Fruit fly (Drosophila melanogaster) whole organism, embryonic: Measurements from ENCODE around the gene CG43131.

Source experiments
- Atf3 ChIP-seq: fragments of 200-800 bp; sonication (Bioruptor generic); optimal IDR thresholded peaks from 3 replicates; lab custom pipeline; 2016; ENCODE audit warnings: missing biosample characterization, missing genetic modification characterization
- Bgb ChIP-seq: fragments of 200-800 bp; sonication (Bioruptor generic); IDR thresholded peaks from 2 replicates; pipeline ENCODE4 v1.3.6; 2022; ENCODE audit warnings: missing biosample characterization, missing genetic modification characterization; ENCODE audit not compliant: partially characterized antibody
- CG11093 ChIP-seq: fragments of 200-800 bp; sonication (Bioruptor generic); IDR thresholded peaks from 3 replicates; pipeline ENCODE4 v1.3.6; 2022; ENCODE audit warnings: missing biosample characterization, missing genetic modification characterization
- CG11723 ChIP-seq: fragments of 200-800 bp; sonication (Bioruptor generic); optimal IDR thresholded peaks from 2 replicates; lab custom pipeline; 2017; ENCODE audit warnings: missing biosample characterization, mild to moderate bottlenecking, missing genetic modification characterization
- CG12071 ChIP-seq: fragments of 200-800 bp; sonication (Bioruptor generic); optimal IDR thresholded peaks from 3 replicates; lab custom pipeline; 2018; ENCODE audit warnings: missing biosample characterization, mild to moderate bottlenecking, missing genetic modification characterization
- CG12769 ChIP-seq: fragments of 200-800 bp; sonication (Bioruptor generic); optimal IDR thresholded peaks from 2 replicates; lab custom pipeline; 2019; ENCODE audit warnings: missing biosample characterization, mild to moderate bottlenecking, missing genetic modification characterization, moderate library complexity
- CG13424 ChIP-seq: fragments of 200-800 bp; sonication (Bioruptor generic); optimal IDR thresholded peaks from 2 replicates; lab custom pipeline; 2019; ENCODE audit warnings: missing biosample characterization, mild to moderate bottlenecking, missing genetic modification characterization, moderate library complexity
- CG17568 ChIP-seq: fragments of 200-800 bp; sonication (Bioruptor generic); optimal IDR thresholded peaks from 2 replicates; lab custom pipeline; 2018; ENCODE audit warnings: missing biosample characterization, mild to moderate bottlenecking, missing genetic modification characterization, moderate library complexity
- CG31388 ChIP-seq: fragments of 200-800 bp; sonication (Bioruptor generic); optimal IDR thresholded peaks from 2 replicates; lab custom pipeline; 2016; ENCODE audit warnings: missing biosample characterization, missing genetic modification characterization
- CG34224 ChIP-seq: fragments of 200-800 bp; sonication (Bioruptor generic); IDR thresholded peaks from 3 replicates; pipeline ENCODE4 v1.3.6; 2022; ENCODE audit warnings: missing biosample characterization, missing genetic modification characterization; ENCODE audit not compliant: partially characterized antibody
- CG34422 ChIP-seq: fragments of 200-800 bp; sonication (Bioruptor generic); IDR thresholded peaks from 3 replicates; pipeline ENCODE4 v1.3.6; 2022; ENCODE audit warnings: missing biosample characterization, missing genetic modification characterization
- CG3838 ChIP-seq: fragments of 200-800 bp; sonication (Bioruptor generic); optimal IDR thresholded peaks from 3 replicates; lab custom pipeline; 2016; ENCODE audit warnings: missing biosample characterization, missing genetic modification characterization
- CG3995 ChIP-seq: fragments of 200-800 bp; sonication (Bioruptor generic); optimal IDR thresholded peaks from 3 replicates; lab custom pipeline; 2016; ENCODE audit warnings: missing biosample characterization, missing genetic modification characterization
- CG4707 ChIP-seq: fragments of 200-800 bp; sonication (Bioruptor generic); optimal IDR thresholded peaks from 2 replicates; lab custom pipeline; 2018; ENCODE audit warnings: missing biosample characterization, mild to moderate bottlenecking, missing genetic modification characterization, moderate library complexity
- CG6689 ChIP-seq: fragments of 200-800 bp; sonication (Bioruptor generic); IDR thresholded peaks from 2 replicates; pipeline ENCODE4 v1.3.6; 2022; ENCODE audit warnings: missing biosample characterization, missing genetic modification characterization
- CG7987 ChIP-seq: fragments of 200-800 bp; sonication (Bioruptor generic); optimal IDR thresholded peaks from 2 replicates; lab custom pipeline; 2018; ENCODE audit warnings: missing biosample characterization, mild to moderate bottlenecking, missing genetic modification characterization, moderate library complexity
- CG8089 ChIP-seq: fragments of 200-800 bp; sonication (Bioruptor generic); optimal IDR thresholded peaks from 3 replicates; lab custom pipeline; 2016; ENCODE audit warnings: missing biosample characterization, missing genetic modification characterization
- CG8290 ChIP-seq, 3 experiments: fragments of 200-800 bp; sonication (Bioruptor generic); optimal IDR thresholded peaks; 2 replicates each; lab custom pipeline; 2016 to 2019; ENCODE audit warnings: missing biosample characterization in 3 of 3, missing genetic modification characterization in 3 of 3, mild to moderate bottlenecking in 2 of 3, moderate library complexity in 1 of 3
- CG8388 ChIP-seq: fragments of 200-800 bp; sonication (Bioruptor generic); optimal IDR thresholded peaks from 2 replicates; lab custom pipeline; 2019; ENCODE audit warnings: missing biosample characterization, mild to moderate bottlenecking, missing genetic modification characterization, moderate library complexity
- CG9797 ChIP-seq: fragments of 200-800 bp; sonication (Bioruptor generic); optimal IDR thresholded peaks from 3 replicates; lab custom pipeline; 2018; ENCODE audit warnings: missing biosample characterization, mild to moderate bottlenecking, missing genetic modification characterization
- CrebB ChIP-seq: fragments of 200-800 bp; sonication (Bioruptor generic); optimal IDR thresholded peaks from 3 replicates; lab custom pipeline; 2018; ENCODE audit warnings: missing biosample characterization, mild to moderate bottlenecking, missing genetic modification characterization
- D19A ChIP-seq: fragments of 200-800 bp; optimal IDR thresholded peaks from 3 replicates; lab custom pipeline; 2019; ENCODE audit warnings: missing biosample characterization, mild to moderate bottlenecking, missing genetic modification characterization, moderate library complexity
- Doc2 ChIP-seq: fragments of 200-800 bp; sonication (Bioruptor generic); IDR thresholded peaks from 2 replicates; pipeline ENCODE4 v1.3.6; 2022; ENCODE audit warnings: missing biosample characterization, missing genetic modification characterization
- Hey ChIP-seq: fragments of 200-800 bp; sonication (Bioruptor generic); optimal IDR thresholded peaks from 3 replicates; lab custom pipeline; 2018; ENCODE audit warnings: missing biosample characterization, mild to moderate bottlenecking, missing genetic modification characterization
- Hmx ChIP-seq: fragments of 200-800 bp; sonication (Bioruptor generic); optimal IDR thresholded peaks from 2 replicates; lab custom pipeline; 2016; ENCODE audit warnings: missing biosample characterization, missing genetic modification characterization
- Med ChIP-seq: fragments of 200-800 bp; sonication (Bioruptor generic); peaks from one replicate; lab custom pipeline; 2016; ENCODE audit warnings: missing biosample characterization, missing genetic modification characterization, mild to moderate bottlenecking, inconsistent platforms, moderate library complexity
- Pdp1 ChIP-seq, 2 experiments: fragments of 200-800 bp; sonication (Bioruptor generic); optimal IDR thresholded peaks; 3 replicates each; lab custom pipeline; 2016; ENCODE audit warnings: missing biosample characterization in 2 of 2, missing genetic modification characterization in 2 of 2, mild to moderate bottlenecking in 1 of 2, moderate library complexity in 1 of 2
- Sin3A ChIP-seq: fragments of >200 bp; optimal IDR thresholded peaks from 2 replicates; lab custom pipeline; 2018
- Spps ChIP-seq: fragments of 200-800 bp; sonication (Bioruptor generic); optimal IDR thresholded peaks from 2 replicates; lab custom pipeline; 2018; ENCODE audit warnings: missing biosample characterization, mild to moderate bottlenecking, missing genetic modification characterization
- Usf ChIP-seq: fragments of 200-800 bp; sonication (Bioruptor generic); optimal IDR thresholded peaks from 2 replicates; lab custom pipeline; 2017; ENCODE audit warnings: missing genotype, missing biosample characterization, missing genetic modification characterization
- al ChIP-seq: fragments of 200-800 bp; sonication (Bioruptor generic); IDR thresholded peaks from 2 replicates; pipeline ENCODE4 v1.3.6; 2022; ENCODE audit warnings: missing biosample characterization, missing genetic modification characterization
- bab2 ChIP-seq: fragments of 200-800 bp; sonication (Bioruptor generic); optimal IDR thresholded peaks from 2 replicates; lab custom pipeline; 2016; ENCODE audit warnings: missing biosample characterization, missing genetic modification characterization
- cato ChIP-seq: fragments of 200-800 bp; sonication (Bioruptor generic); optimal IDR thresholded peaks from 2 replicates; lab custom pipeline; 2016; ENCODE audit warnings: missing biosample characterization, missing genetic modification characterization, borderline replicate concordance
- cg ChIP-seq: fragments of 200-800 bp; sonication (Bioruptor generic); optimal IDR thresholded peaks from 3 replicates; lab custom pipeline; 2019; ENCODE audit warnings: missing biosample characterization, mild to moderate bottlenecking, missing genetic modification characterization, moderate library complexity
- dmrt11E ChIP-seq: fragments of 200-800 bp; sonication (Bioruptor generic); optimal IDR thresholded peaks from 3 replicates; lab custom pipeline; 2018; ENCODE audit warnings: missing biosample characterization, mild to moderate bottlenecking, missing genetic modification characterization, moderate library complexity
- dmrt99B ChIP-seq: fragments of 200-800 bp; sonication (Bioruptor generic); optimal IDR thresholded peaks from 2 replicates; lab custom pipeline; 2018; ENCODE audit warnings: missing biosample characterization, mild to moderate bottlenecking, missing genetic modification characterization, moderate library complexity
- dysf ChIP-seq: fragments of 200-800 bp; sonication (Bioruptor generic); IDR thresholded peaks from 3 replicates; pipeline ENCODE4 v1.3.6; 2022; ENCODE audit warnings: missing biosample characterization, missing genetic modification characterization
- eve ChIP-seq, 2 experiments: fragments of >200 bp; optimal IDR thresholded peaks; 2 replicates each; lab custom pipeline; 2017; ENCODE audit warnings: missing biosample characterization in 2 of 2, missing genetic modification characterization in 2 of 2
- gfzf ChIP-seq: fragments of 200-800 bp; sonication (Bioruptor generic); optimal IDR thresholded peaks from 2 replicates; lab custom pipeline; 2016; ENCODE audit warnings: missing biosample characterization, mild to moderate bottlenecking, missing genetic modification characterization, moderate library complexity
- grn ChIP-seq: fragments of 200-800 bp; sonication (Bioruptor generic); optimal IDR thresholded peaks from 3 replicates; lab custom pipeline; 2017; ENCODE audit warnings: missing biosample characterization, missing genetic modification characterization
- her ChIP-seq: fragments of 200-800 bp; sonication (Bioruptor generic); optimal IDR thresholded peaks from 2 replicates; lab custom pipeline; 2016; ENCODE audit warnings: missing biosample characterization, missing genetic modification characterization
- jumu ChIP-seq: fragments of 200-800 bp; sonication (Bioruptor generic); optimal IDR thresholded peaks from 3 replicates; lab custom pipeline; 2016; ENCODE audit warnings: missing biosample characterization, missing genetic modification characterization
- lab ChIP-seq: fragments of 200-800 bp; sonication (Bioruptor generic); optimal IDR thresholded peaks from 3 replicates; lab custom pipeline; 2017; ENCODE audit warnings: missing biosample characterization, missing genetic modification characterization, mild to moderate bottlenecking, moderate library complexity, missing genetic modification reagents
- sug ChIP-seq: fragments of 200-800 bp; optimal IDR thresholded peaks from 2 replicates; lab custom pipeline; 2019; ENCODE audit warnings: missing biosample characterization, mild to moderate bottlenecking, missing genetic modification characterization, moderate library complexity
- unc-4 ChIP-seq: fragments of 200-800 bp; sonication (Bioruptor generic); IDR thresholded peaks from 2 replicates; pipeline ENCODE4 v1.3.6; 2022; ENCODE audit warnings: missing biosample characterization, missing genetic modification characterization; ENCODE audit not compliant: partially characterized antibody
- unpg ChIP-seq: fragments of 200-800 bp; sonication (Bioruptor generic); optimal IDR thresholded peaks from 3 replicates; lab custom pipeline; 2018; ENCODE audit warnings: missing biosample characterization, mild to moderate bottlenecking, missing genetic modification characterization, moderate library complexity
- vnd ChIP-seq: fragments of 200-800 bp; sonication (Bioruptor generic); IDR thresholded peaks from 3 replicates; pipeline ENCODE4 v1.3.6; 2022; ENCODE audit warnings: missing biosample characterization, missing genetic modification characterization; ENCODE audit not compliant: partially characterized antibody
- yki ChIP-seq: fragments of >200 bp; optimal IDR thresholded peaks from 3 replicates; lab custom pipeline; 2018
- z ChIP-seq: fragments of 200-800 bp; sonication (Bioruptor generic); IDR thresholded peaks from 3 replicates; pipeline ENCODE4 v1.3.6; 2022; ENCODE audit warnings: missing biosample characterization, missing genetic modification characterization
- zen ChIP-seq: fragments of 200-800 bp; sonication (Bioruptor generic); optimal IDR thresholded peaks from 3 replicates; lab custom pipeline; 2018; ENCODE audit warnings: missing biosample characterization, mild to moderate bottlenecking, missing genetic modification characterization, moderate library complexity
- zfh2 ChIP-seq: fragments of 200-800 bp; sonication (Bioruptor generic); optimal IDR thresholded peaks from 2 replicates; lab custom pipeline; 2016; ENCODE audit warnings: missing biosample characterization, missing genetic modification characterization

The CG43131 gene

dm6 chr3R:5063260-5063667 is 45.7 kb downstream of the CG43131 start:
- TF ChIP-seq cato (GFP tag; lab: Kevin White, UChicago) (no peak), sug (tag; lab: Kevin White, UChicago) (peak; percentile 72), D19A (tag; lab: Kevin White, UChicago) (no peak), CG34224 (no peak), CG12769 (tag; lab: Kevin White, UChicago) (peak; percentile 56), Pdp1 (GFP tag; optimal IDR thresholded peaks at IDR 0.05; lab: Kevin White, UChicago) (peak in 1 of 2 experiments; percentile 52), dmrt11E (tag; lab: Kevin White, UChicago) (no peak), Doc2 (GFP tag; lab: Robert Waterston, UW) (no peak), al (GFP tag; lab: Robert Waterston, UW) (no peak), bab2 (no peak), CG4707 (no peak), lab (GFP tag; lab: Kevin White, UChicago) (peak; percentile 28), Usf (no peak), CG9797 (GFP tag; lab: Kevin White, UChicago) (no peak), CrebB (tag; lab: Kevin White, UChicago) (no peak), Hmx (GFP tag; lab: Kevin White, UChicago) (no peak), CG13424 (tag; lab: Kevin White, UChicago) (no peak), CG3995 (no peak), unc-4 (GFP tag; lab: Robert Waterston, UW) (no peak), unpg (no peak), yki (lab: Kevin White, UChicago) (no peak), CG3838 (GFP tag; lab: Kevin White, UChicago) (no peak), cg (GFP tag; lab: Kevin White, UChicago) (no peak), Atf3 (GFP tag; lab: Kevin White, UChicago) (no peak), CG12071 (GFP tag; lab: Kevin White, UChicago) (no peak), Med (GFP tag; lab: Kevin White, UChicago) (no peak), CG11723 (GFP tag; lab: Kevin White, UChicago) (no peak), CG8089 (GFP tag; lab: Kevin White, UChicago) (no peak), Bgb (GFP tag; lab: Robert Waterston, UW) (no peak), jumu (GFP tag; lab: Kevin White, UChicago) (no peak), vnd (GFP tag; lab: Robert Waterston, UW) (peak; percentile 50; the same call in 1 of the 3 replicates), eve (GFP tag; optimal IDR thresholded peaks at IDR 0.05; lab: Kevin White, UChicago) (peak in 1 of 2 experiments; percentile 74), CG34422 (no peak), her (GFP tag; lab: Kevin White, UChicago) (no peak), CG8388 (no peak), Spps (tag; lab: Kevin White, UChicago) (no peak), dmrt99B (tag; lab: Kevin White, UChicago) (no peak), Sin3A (lab: Kevin White, UChicago) (no peak), Hey (tag; lab: Kevin White, UChicago) (peak; percentile 9), grn (GFP tag; lab: Kevin White, UChicago) (peak; percentile 80), zfh2 (GFP tag; lab: Kevin White, UChicago) (no peak), CG6689 (GFP tag; lab: Robert Waterston, UW) (no peak), zen (tag; lab: Kevin White, UChicago) (no peak), dysf (GFP tag; lab: Robert Waterston, UW) (no peak), CG11093 (no peak), gfzf (GFP tag; lab: Kevin White, UChicago) (no peak), z (GFP tag; lab: Robert Waterston, UW) (no peak), CG17568 (GFP tag; lab: Kevin White, UChicago) (no peak), CG7987 (GFP tag; lab: Kevin White, UChicago) (peak; percentile 11), CG8290 (GFP tag; optimal IDR thresholded peaks at IDR 0.05; lab: Kevin White, UChicago) (no peak), CG8290 (tag; optimal IDR thresholded peaks at IDR 0.05; lab: Kevin White, UChicago) (peak in 1 of 2 experiments; percentile 5), CG31388 (GFP tag; lab: Kevin White, UChicago) (no peak)
